Fruit fly (Drosophila melanogaster) whole organism, adult: ENCODE results near the gene Acbp1.

ENCODE experiments used
- CG11617 ChIP-seq: fragments of 200-800 bp; sonication (Bioruptor generic); optimal IDR thresholded peaks from 2 replicates; lab custom pipeline; 2017; ENCODE audit warnings: mild to moderate bottlenecking, missing biosample characterization, missing genetic modification reagents, missing genetic modification characterization
- CG12768 ChIP-seq: fragments of 200-800 bp; sonication (Bioruptor generic); optimal IDR thresholded peaks from 2 replicates; lab custom pipeline; 2017; ENCODE audit warnings: missing biosample characterization, missing genetic modification characterization, mild to moderate bottlenecking, moderate library complexity, missing genetic modification reagents
- CG14711 ChIP-seq: fragments of 200-800 bp; sonication (Bioruptor generic); optimal IDR thresholded peaks from 2 replicates; lab custom pipeline; 2018; ENCODE audit warnings: missing biosample characterization, mild to moderate bottlenecking, missing genetic modification characterization, moderate library complexity
- CG1620 ChIP-seq: fragments of 200-800 bp; sonication (Bioruptor generic); optimal IDR thresholded peaks from 2 replicates; lab custom pipeline; 2016; ENCODE audit warnings: missing biosample characterization, missing genetic modification characterization
- CG33017 ChIP-seq: fragments of 200-800 bp; sonication (Bioruptor generic); optimal IDR thresholded peaks from 2 replicates; lab custom pipeline; 2018; ENCODE audit warnings: missing biosample characterization, mild to moderate bottlenecking, missing genetic modification characterization, moderate library complexity
- CG5204 ChIP-seq: fragments of 200-800 bp; sonication (Bioruptor generic); optimal IDR thresholded peaks from 2 replicates; lab custom pipeline; 2016; ENCODE audit warnings: missing biosample characterization, missing genetic modification characterization
- CG7045 ChIP-seq: fragments of 200-800 bp; sonication (Bioruptor generic); optimal IDR thresholded peaks from 2 replicates; lab custom pipeline; 2017; ENCODE audit warnings: missing biosample characterization, mild to moderate bottlenecking, missing genetic modification characterization
- CG7101 ChIP-seq: fragments of 200-800 bp; sonication (Bioruptor generic); optimal IDR thresholded peaks from 2 replicates; lab custom pipeline; 2018; ENCODE audit warnings: missing biosample characterization, mild to moderate bottlenecking, missing genetic modification characterization, moderate library complexity
- Clk ChIP-seq: fragments of 200-800 bp; sonication (Bioruptor generic); optimal IDR thresholded peaks from 2 replicates; lab custom pipeline; 2017; ENCODE audit warnings: missing biosample characterization, missing genetic modification characterization
- Crg-1 ChIP-seq: fragments of 200-800 bp; sonication (Bioruptor generic); optimal IDR thresholded peaks from 2 replicates; lab custom pipeline; 2016; ENCODE audit warnings: missing biosample characterization, missing genetic modification characterization
- Hr96 ChIP-seq: fragments of 200-800 bp; sonication (Bioruptor generic); optimal IDR thresholded peaks from 2 replicates; lab custom pipeline; 2016; ENCODE audit warnings: missing biosample characterization, missing genetic modification characterization
- Mnt ChIP-seq: fragments of 200-800 bp; sonication (Bioruptor generic); optimal IDR thresholded peaks from 2 replicates; lab custom pipeline; 2016; ENCODE audit warnings: missing biosample characterization, mild to moderate bottlenecking, missing genetic modification characterization
- bab1 ChIP-seq: fragments of 200-800 bp; sonication (Bioruptor generic); optimal IDR thresholded peaks from 3 replicates; lab custom pipeline; 2019; ENCODE audit warnings: missing biosample characterization, mild to moderate bottlenecking, missing genetic modification characterization, moderate library complexity
- cic ChIP-seq: fragments of 200-800 bp; sonication (Bioruptor generic); optimal IDR thresholded peaks from 2 replicates; lab custom pipeline; 2017; ENCODE audit warnings: missing biosample characterization, mild to moderate bottlenecking, missing genetic modification characterization, moderate library complexity
- cnc ChIP-seq, 2 experiments: fragments of >200 bp; optimal IDR thresholded peaks; 2 replicates each; lab custom pipeline; 2017
- kay ChIP-seq: fragments of 200-800 bp; sonication (Bioruptor generic); peaks from one replicate; lab custom pipeline; 2016; ENCODE audit warnings: missing biosample characterization, missing genetic modification characterization, borderline replicate concordance
- ovo ChIP-seq: fragments of 200-800 bp; sonication (Bioruptor generic); optimal IDR thresholded peaks from 2 replicates; lab custom pipeline; 2016; ENCODE audit warnings: missing biosample characterization, missing genetic modification characterization
- pad ChIP-seq: fragments of 200-800 bp; sonication (Bioruptor generic); optimal IDR thresholded peaks from 3 replicates; lab custom pipeline; 2017; ENCODE audit warnings: missing biosample characterization, missing genetic modification characterization, mild to moderate bottlenecking, moderate library complexity, missing genetic modification reagents
- tj ChIP-seq: fragments of 200-800 bp; sonication (Bioruptor generic); optimal IDR thresholded peaks from 3 replicates; lab custom pipeline; 2017; ENCODE audit warnings: missing biosample characterization, mild to moderate bottlenecking, missing genetic modification characterization, moderate library complexity
- toe ChIP-seq: fragments of 200-800 bp; sonication (Bioruptor generic); optimal IDR thresholded peaks from 2 replicates; lab custom pipeline; 2016; ENCODE audit warnings: missing biosample characterization, missing genetic modification characterization

The Acbp1 gene

dm6 chr2L:8146994-8147661 lies 15.1 kb downstream of the Acbp1 start, which contains the start of gene CG31606:
Gene CG31606 (plus strand): TSS chr2L:8147611.
- TF ChIP-seq Mnt (GFP tag; lab: Kevin White, UChicago) = no peak

dm6 chr2L:8145067-8145808 lies 17.0 kb downstream of the Acbp1 start, which contains the start of the genes CG42763 and CG43394:
Gene CG42763 (minus strand): TSS chr2L:8145107.
Gene CG43394 (plus strand): TSS chr2L:8145758.
- peak; percentile 75 for TF ChIP-seq kay (GFP tag; lab: Kevin White, UChicago)
- TF ChIP-seq cnc (optimal IDR thresholded peaks at IDR 0.05; lab: Kevin White, UChicago) = no peak

dm6 chr2L:8143947-8144346 lies 18.3 kb downstream of the Acbp1 start, which contains the start of gene CG42762:
Gene CG42762 (minus strand): TSS chr2L:8144047.
- TF ChIP-seq Mnt (GFP tag; lab: Kevin White, UChicago) = no peak
- TF ChIP-seq pad (GFP tag; lab: Kevin White, UChicago) = no peak
- no peak for TF ChIP-seq kay (GFP tag; lab: Kevin White, UChicago)
- no peak for TF ChIP-seq cnc (optimal IDR thresholded peaks at IDR 0.05; lab: Kevin White, UChicago)
- no peak for TF ChIP-seq Hr96 (GFP tag; lab: Kevin White, UChicago)
- no peak for TF ChIP-seq CG7045 (GFP tag; lab: Kevin White, UChicago)
- no peak for TF ChIP-seq CG7101
- TF ChIP-seq ovo (GFP tag; lab: Kevin White, UChicago) = no peak
- no peak for TF ChIP-seq Crg-1 (GFP tag; lab: Kevin White, UChicago)
- TF ChIP-seq CG12768 = no peak
- TF ChIP-seq CG14711 (tag; lab: Kevin White, UChicago) = no peak
- TF ChIP-seq bab1 (GFP tag; lab: Kevin White, UChicago) = no peak
- no peak for TF ChIP-seq CG5204 (GFP tag; lab: Kevin White, UChicago)
- TF ChIP-seq toe (GFP tag; lab: Kevin White, UChicago) = no peak
- TF ChIP-seq Clk (GFP tag; lab: Kevin White, UChicago) = no peak
- no peak for TF ChIP-seq CG1620 (GFP tag; lab: Kevin White, UChicago)
- no peak for TF ChIP-seq cic (GFP tag; lab: Kevin White, UChicago)
- TF ChIP-seq CG11617 (GFP tag; lab: Kevin White, UChicago) = no peak
- TF ChIP-seq tj (GFP tag; lab: Kevin White, UChicago) = no peak

dm6 chr2L:8142760-8143159 lies 19.5 kb downstream of the Acbp1 start:
- TF ChIP-seq CG33017 (tag; lab: Kevin White, UChicago) (no peak), cnc (optimal IDR thresholded peaks at IDR 0.05; lab: Kevin White, UChicago) (no peak), CG7045 (GFP tag; lab: Kevin White, UChicago) (no peak), Mnt (GFP tag; lab: Kevin White, UChicago) (no peak), CG5204 (GFP tag; lab: Kevin White, UChicago) (no peak), CG7101 (no peak), Crg-1 (GFP tag; lab: Kevin White, UChicago) (no peak)

- TF ChIP-seq tj (GFP tag; lab: Kevin White, UChicago) (no peak), CG7045 (GFP tag; lab: Kevin White, UChicago) (no peak), Hr96 (GFP tag; lab: Kevin White, UChicago) (no peak), bab1 (GFP tag; lab: Kevin White, UChicago) (peak; percentile 38), kay (GFP tag; lab: Kevin White, UChicago) (peak; percentile 74), Clk (GFP tag; lab: Kevin White, UChicago) (no peak)
Measured at dm6 chr2L:8133772-8134386, 28.4 kb downstream of the Acbp1 start.

dm6 chr2L:8130729-8131128 lies 31.5 kb downstream of the Acbp1 start:
- TF ChIP-seq CG14711 (tag; lab: Kevin White, UChicago) (peak; percentile 4), kay (GFP tag; lab: Kevin White, UChicago) (peak; percentile 94), CG7045 (GFP tag; lab: Kevin White, UChicago) (no peak), bab1 (GFP tag; lab: Kevin White, UChicago) (no peak), CG33017 (tag; lab: Kevin White, UChicago) (peak; percentile 66), CG11617 (GFP tag; lab: Kevin White, UChicago) (peak; percentile 40), CG5204 (GFP tag; lab: Kevin White, UChicago) (no peak), CG7101 (peak; percentile 43)
